Worm (Caenorhabditis elegans): Measurements from ENCODE around the gene rpl-3.
"Not testable (repeated sequence)": the region's sequence is repeated elsewhere in the genome, so short reads cannot be mapped to it uniquely, and the experiment has no call there.

Gene rpl-3

ce11 chrIII:3832291-3832690 lies 35.4 kb upstream of the rpl-3 start, which contains the start of gene cyp-25A1:
cyp-25A1 (plus strand) TSS chrIII:3832591.
- TF ChIP-seq tra-4 (tag; optimal IDR thresholded peaks at IDR 0.05) (no peak), pes-1 (GFP tag; IDR thresholded peaks at IDR 0.05) (no peak), ets-7 (tag; optimal IDR thresholded peaks at IDR 0.05) (no peak), sea-1 (GFP tag; conservative IDR thresholded peaks at IDR 0.05) (no peak), tbx-11 (GFP tag; IDR thresholded peaks at IDR 0.05) (no peak), ceh-36 (tag; optimal IDR thresholded peaks at IDR 0.05) (no peak), flt-1 (GFP tag; IDR thresholded peaks at IDR 0.05) (no peak), B0310.2 (tag; optimal IDR thresholded peaks at IDR 0.05) (no peak), aly-1 (tag; optimal IDR thresholded peaks at IDR 0.05) (no peak), ceh-13 (GFP tag; optimal IDR thresholded peaks at IDR 0.05) (no peak), F13C5.2 (tag; optimal IDR thresholded peaks at IDR 0.05) (no peak), hmbx-1 (tag; optimal IDR thresholded peaks at IDR 0.05) (no peak), hnd-1 (tag; optimal IDR thresholded peaks at IDR 0.05) (no peak), hmg-4 (GFP tag; optimal IDR thresholded peaks at IDR 0.05) (no peak), ama-1 (optimal IDR thresholded peaks at IDR 0.05) (no peak)

- no peak for TF ChIP-seq tra-4 (tag; optimal IDR thresholded peaks at IDR 0.05)
- no peak for TF ChIP-seq hmbx-1 (tag; optimal IDR thresholded peaks at IDR 0.05)
Measured at ce11 chrIII:3834800-3835271, 32.8 kb upstream of the rpl-3 start, which contains the start of gene cyp-25A2. cyp-25A2 (plus strand) TSS chrIII:3835221.

ce11 chrIII:3839635-3840034 lies 28.0 kb upstream of the rpl-3 start, which contains the start of gene cyp-25A3:
cyp-25A3 (minus strand) TSS chrIII:3839735.
- TF ChIP-seq flt-1 (GFP tag; IDR thresholded peaks at IDR 0.05): no peak
- TF ChIP-seq hmg-4 (GFP tag; optimal IDR thresholded peaks at IDR 0.05): no peak
- no peak for TF ChIP-seq tra-4 (tag; optimal IDR thresholded peaks at IDR 0.05)
- TF ChIP-seq scrt-1 (GFP tag; IDR thresholded peaks at IDR 0.05): no peak
- TF ChIP-seq B0310.2 (tag; optimal IDR thresholded peaks at IDR 0.05): no peak
- TF ChIP-seq ceh-36 (tag; optimal IDR thresholded peaks at IDR 0.05): no peak
- no peak for TF ChIP-seq tbx-37 (GFP tag; conservative IDR thresholded peaks at IDR 0.05)
- TF ChIP-seq hnd-1 (tag; optimal IDR thresholded peaks at IDR 0.05): no peak
- no peak for TF ChIP-seq sea-1 (GFP tag; conservative IDR thresholded peaks at IDR 0.05)
- no peak for TF ChIP-seq F13C5.2 (tag; optimal IDR thresholded peaks at IDR 0.05)
- TF ChIP-seq tbx-11 (GFP tag; IDR thresholded peaks at IDR 0.05): no peak
- no peak for TF ChIP-seq pes-1 (GFP tag; IDR thresholded peaks at IDR 0.05)

- TF ChIP-seq scrt-1, flt-1, pes-1 (GFP tag; IDR thresholded peaks at IDR 0.05): not testable (repeated sequence)
Measured at ce11 chrIII:3840279-3840678, 27.4 kb upstream of the rpl-3 start, which contains the start of gene C36A4.11. C36A4.11 (plus strand) TSS chrIII:3840579.

- TF ChIP-seq ceh-36 (tag; optimal IDR thresholded peaks at IDR 0.05); ets-7 (tag; optimal IDR thresholded peaks at IDR 0.05); ama-1 (optimal IDR thresholded peaks at IDR 0.05): not testable (repeated sequence)
Measured at ce11 chrIII:3843514-3843913, 24.1 kb upstream of the rpl-3 start, which contains the start of gene C36A4.4. C36A4.4 (minus strand) TSS chrIII:3843614.

ce11 chrIII:3844746-3845145 lies 22.9 kb upstream of the rpl-3 start, which contains the start of gene maph-1.3:
maph-1.3 (plus strand) TSS chrIII:3844893.
- not testable (repeated sequence) for TF ChIP-seq ama-1 (optimal IDR thresholded peaks at IDR 0.05); pes-1 (GFP tag; IDR thresholded peaks at IDR 0.05); aly-1 (tag; optimal IDR thresholded peaks at IDR 0.05)

- not testable (repeated sequence) for TF ChIP-seq tra-4 (tag; optimal IDR thresholded peaks at IDR 0.05); flt-1 (GFP tag; IDR thresholded peaks at IDR 0.05); hnd-1 (tag; optimal IDR thresholded peaks at IDR 0.05)
Measured at ce11 chrIII:3852030-3852579, 15.5 kb upstream of the rpl-3 start, which contains the start of gene cyp-25A4. cyp-25A4 (minus strand) TSS chrIII:3852080.

- TF ChIP-seq tbx-37 (GFP tag; conservative IDR thresholded peaks at IDR 0.05): peak; percentile 63
- TF ChIP-seq scrt-1 (GFP tag; IDR thresholded peaks at IDR 0.05): 0 out of 2 replicates have a peak, but pooled peaks have one; percentile 47
Measured at ce11 chrIII:3854868-3855267, 12.8 kb upstream of the rpl-3 start.

- TF ChIP-seq ama-1 (optimal IDR thresholded peaks at IDR 0.05) (no peak), hmg-4 (GFP tag; optimal IDR thresholded peaks at IDR 0.05) (peak; percentile 53), flt-1 (GFP tag; IDR thresholded peaks at IDR 0.05) (peak; percentile 32; the same call in 1 of the 2 replicates), B0310.2 (tag; optimal IDR thresholded peaks at IDR 0.05) (peak; percentile 31), sea-1 (GFP tag; conservative IDR thresholded peaks at IDR 0.05) (peak; percentile 48; the same call in 1 of the 2 replicates), tbx-37 (GFP tag; conservative IDR thresholded peaks at IDR 0.05) (no peak), F13C5.2 (tag; optimal IDR thresholded peaks at IDR 0.05) (peak; percentile 84), pes-1 (GFP tag; IDR thresholded peaks at IDR 0.05) (0 out of 2 replicates have a peak, but pooled peaks have one; percentile 31)
Measured at ce11 chrIII:3862918-3863385, 4.7 kb upstream of the rpl-3 start, which contains the start of gene brc-1. brc-1 (minus strand) TSS chrIII:3862968.
